Worm (Caenorhabditis elegans) whole organism, late embryonic: ENCODE results near the gene F22D3.4.
"Not testable (repeated sequence)": the region's sequence is repeated elsewhere in the genome, so short reads cannot be mapped to it uniquely, and the experiment has no call there.

Experiments used
- C08G9.2 ChIP-seq: sonication (generic microtip); optimal IDR thresholded peaks from 2 replicates; lab custom pipeline; 2016; ENCODE audit warnings: mild to moderate bottlenecking, missing genetic modification characterization, moderate library complexity, missing compliant biosample characterization
- F13H6.1 ChIP-seq: sonication (generic microtip); optimal IDR thresholded peaks from 2 replicates; lab custom pipeline; 2016; ENCODE audit warnings: missing genetic modification characterization, missing compliant biosample characterization
- K02D7.2 ChIP-seq: sonication (generic microtip); optimal IDR thresholded peaks from 2 replicates; lab custom pipeline; 2017; ENCODE audit warnings: mild to moderate bottlenecking, missing genetic modification characterization, missing compliant biosample characterization
- T23F11.4 ChIP-seq: fragments of 200-800 bp; sonication (Bioruptor generic); optimal IDR thresholded peaks from 2 replicates; lab custom pipeline; 2018; ENCODE audit warnings: mild to moderate bottlenecking, missing genetic modification characterization, missing compliant biosample characterization
- ahr-1 ChIP-seq: sonication (generic microtip); optimal IDR thresholded peaks from 2 replicates; lab custom pipeline; 2016; ENCODE audit warnings: missing genetic modification characterization, missing compliant biosample characterization
- ama-1 ChIP-seq: fragments of 150-350 bp; optimal IDR thresholded peaks from 2 replicates; lab custom pipeline; 2014
- ceh-18 ChIP-seq: sonication (generic microtip); optimal IDR thresholded peaks from 2 replicates; lab custom pipeline; 2016; ENCODE audit warnings: missing genetic modification characterization, missing compliant biosample characterization
- ceh-19 ChIP-seq: fragments of 200-800 bp; sonication (Bioruptor generic); optimal IDR thresholded peaks from 2 replicates; lab custom pipeline; 2018; ENCODE audit warnings: mild to moderate bottlenecking, missing genetic modification characterization, missing compliant biosample characterization
- ceh-2 ChIP-seq: sonication (generic microtip); optimal IDR thresholded peaks from 2 replicates; lab custom pipeline; 2016; ENCODE audit warnings: missing genotype, missing genetic modification characterization, missing compliant biosample characterization
- ceh-31 ChIP-seq: sonication (generic microtip); optimal IDR thresholded peaks from 2 replicates; lab custom pipeline; 2016; ENCODE audit warnings: missing genetic modification characterization, missing compliant biosample characterization
- ceh-45 ChIP-seq: fragments of 200-800 bp; sonication (Bioruptor generic); IDR thresholded peaks from 2 replicates; pipeline ENCODE4 v1.3.6; 2022; ENCODE audit warnings: missing genetic modification reagents, missing genetic modification characterization, missing compliant biosample characterization
- ceh-48 ChIP-seq: sonication (generic microtip); optimal IDR thresholded peaks from 2 replicates; lab custom pipeline; 2016; ENCODE audit warnings: missing genetic modification characterization, inconsistent platforms, missing compliant biosample characterization
- ceh-6 ChIP-seq: fragments of 200-800 bp; sonication (Bioruptor generic); optimal IDR thresholded peaks from 2 replicates; lab custom pipeline; 2018; ENCODE audit warnings: mild to moderate bottlenecking, missing genetic modification characterization, missing compliant biosample characterization
- dmd-4 ChIP-seq: sonication (generic microtip); optimal IDR thresholded peaks from 2 replicates; lab custom pipeline; 2016; ENCODE audit warnings: borderline replicate concordance, missing genetic modification characterization, missing compliant biosample characterization
- elt-2 ChIP-seq: sonication (generic microtip); optimal IDR thresholded peaks from 2 replicates; lab custom pipeline; 2016; ENCODE audit warnings: missing genetic modification reagents, missing genetic modification characterization, missing compliant biosample characterization
- ets-4 ChIP-seq: sonication (generic microtip); optimal IDR thresholded peaks from 2 replicates; lab custom pipeline; 2016; ENCODE audit warnings: missing genetic modification characterization, missing compliant biosample characterization
- eyg-1 ChIP-seq: sonication (generic microtip); optimal IDR thresholded peaks from 2 replicates; lab custom pipeline; 2016; ENCODE audit warnings: missing genotype, missing genetic modification characterization, missing compliant biosample characterization
- fkh-10 ChIP-seq: fragments of 150-350 bp; optimal IDR thresholded peaks from 2 replicates; lab custom pipeline; 2014; ENCODE audit warnings: missing biosample characterization, missing genetic modification reagents, missing genetic modification characterization
- hlh-13 ChIP-seq: fragments of 200-800 bp; sonication (Bioruptor generic); optimal IDR thresholded peaks from 2 replicates; lab custom pipeline; 2018; ENCODE audit warnings: mild to moderate bottlenecking, missing genetic modification characterization, missing compliant biosample characterization
- hlh-15 ChIP-seq: sonication (generic microtip); optimal IDR thresholded peaks from 2 replicates; lab custom pipeline; 2016; ENCODE audit warnings: missing genetic modification characterization, missing compliant biosample characterization
- hlh-30 ChIP-seq: sonication (generic microtip); optimal IDR thresholded peaks from 2 replicates; lab custom pipeline; 2017; ENCODE audit warnings: antibody characterized with exemption, missing genetic modification characterization, missing compliant biosample characterization; ENCODE audit not compliant: insufficient read depth
- lim-6 ChIP-seq: sonication (generic microtip); optimal IDR thresholded peaks from 2 replicates; lab custom pipeline; 2016; ENCODE audit warnings: missing genetic modification characterization, missing compliant biosample characterization
- lin-11 ChIP-seq: fragments of 200-800 bp; sonication (Bioruptor generic); optimal IDR thresholded peaks from 2 replicates; lab custom pipeline; 2018; ENCODE audit warnings: mild to moderate bottlenecking, missing genetic modification characterization, missing compliant biosample characterization
- madf-2 ChIP-seq: sonication (generic microtip); optimal IDR thresholded peaks from 2 replicates; lab custom pipeline; 2017; ENCODE audit warnings: missing genetic modification characterization, missing compliant biosample characterization
- nfya-1 ChIP-seq: sonication (generic microtip); optimal IDR thresholded peaks from 2 replicates; lab custom pipeline; 2017; ENCODE audit warnings: missing genetic modification characterization, mild to moderate bottlenecking, missing compliant biosample characterization, antibody characterized with exemption, moderate library complexity
- nhr-11 ChIP-seq: fragments of 150-350 bp; optimal IDR thresholded peaks from 2 replicates; lab custom pipeline; 2014; ENCODE audit warnings: missing biosample characterization, missing genetic modification characterization
- nhr-232 ChIP-seq: sonication (generic microtip); optimal IDR thresholded peaks from 2 replicates; lab custom pipeline; 2016; ENCODE audit warnings: missing genetic modification characterization, missing compliant biosample characterization
- npax-4 ChIP-seq: sonication (generic microtip); optimal IDR thresholded peaks from 2 replicates; lab custom pipeline; 2016; ENCODE audit warnings: missing genetic modification characterization, missing compliant biosample characterization
- odd-2 ChIP-seq: sonication (generic microtip); optimal IDR thresholded peaks from 2 replicates; lab custom pipeline; 2017; ENCODE audit warnings: antibody characterized with exemption, mild to moderate bottlenecking, missing genetic modification characterization, missing compliant biosample characterization
- pag-3 ChIP-seq: sonication (generic microtip); optimal IDR thresholded peaks from 2 replicates; lab custom pipeline; 2016; ENCODE audit warnings: missing compliant biosample characterization, missing genetic modification characterization, borderline replicate concordance
- pha-4 ChIP-seq: fragments of 150-350 bp; optimal IDR thresholded peaks from 2 replicates; lab custom pipeline; 2018; ENCODE audit warnings: missing biosample characterization, missing genetic modification reagents, missing genetic modification characterization
- pqm-1 ChIP-seq: sonication (generic microtip); optimal IDR thresholded peaks from 2 replicates; lab custom pipeline; 2016; ENCODE audit warnings: missing genetic modification characterization, missing compliant biosample characterization
- pros-1 ChIP-seq: fragments of 150-350 bp; optimal IDR thresholded peaks from 2 replicates; lab custom pipeline; 2014; ENCODE audit warnings: missing biosample characterization, missing genetic modification reagents, missing genetic modification characterization
- ref-2 ChIP-seq: sonication (generic microtip); optimal IDR thresholded peaks from 2 replicates; lab custom pipeline; 2016; ENCODE audit warnings: missing genetic modification characterization, missing compliant biosample characterization
- rnt-1 ChIP-seq: sonication (generic microtip); optimal IDR thresholded peaks from 2 replicates; lab custom pipeline; 2016; ENCODE audit warnings: missing genetic modification characterization, missing compliant biosample characterization
- syd-9 ChIP-seq: sonication (generic microtip); optimal IDR thresholded peaks from 2 replicates; lab custom pipeline; 2016; ENCODE audit warnings: mild to moderate bottlenecking, missing genetic modification characterization, moderate library complexity, missing compliant biosample characterization
- tbx-2 ChIP-seq: sonication (generic microtip); optimal IDR thresholded peaks from 2 replicates; lab custom pipeline; 2016; ENCODE audit warnings: missing genetic modification characterization, missing compliant biosample characterization

The F22D3.4 gene

ce11 chrII:6913309-6913708 lies 14.1 kb downstream of the F22D3.4 start, which contains the start of gene cyn-10 (continued):
- TF ChIP-seq rnt-1 (tag; lab: Kevin White, UChicago) (peak; percentile 80), lim-6 (peak; percentile 66), ref-2 (peak; percentile 89), ceh-6 (GFP tag; lab: Kevin White, UChicago) (peak; percentile 16), pqm-1 (tag; lab: Kevin White, UChicago) (peak; percentile 12), fkh-10 (no peak), pros-1 (no peak), elt-2 (tag; lab: Kevin White, UChicago) (peak; percentile 61), ceh-19 (GFP tag; lab: Kevin White, UChicago) (peak; percentile 5), npax-4 (peak; percentile 5), ahr-1 (tag; lab: Kevin White, UChicago) (peak; percentile 40), pag-3 (no peak), C08G9.2 (tag; lab: Kevin White, UChicago) (peak; percentile 96), K02D7.2 (no peak), ama-1 (lab: Kevin White, UChicago) (no peak), ets-4 (tag; lab: Kevin White, UChicago) (peak; percentile 89), syd-9 (tag; lab: Kevin White, UChicago) (peak; percentile 56), ceh-18 (tag; lab: Kevin White, UChicago) (peak; percentile 22), nhr-232 (tag; lab: Kevin White, UChicago) (no peak), odd-2 (tag; lab: Kevin White, UChicago) (no peak), ceh-2 (tag; lab: Kevin White, UChicago) (peak; percentile 95), ceh-31 (tag; lab: Kevin White, UChicago) (peak; percentile 95), nfya-1 (tag; lab: Kevin White, UChicago) (no peak), T23F11.4 (no peak), tbx-2 (tag; lab: Kevin White, UChicago) (peak; percentile 89), madf-2 (tag; lab: Kevin White, UChicago) (peak; percentile 43), pha-4 (no peak), F13H6.1 (tag; lab: Kevin White, UChicago) (peak; percentile 29)

ce11 chrII:6909568-6910122 lies 17.8 kb downstream of the F22D3.4 start, which contains the start of gene asm-1:
Gene asm-1 (plus strand): TSS chrII:6910072.
- TF ChIP-seq elt-2 (tag; lab: Kevin White, UChicago) (peak; percentile 62), ceh-19 (GFP tag; lab: Kevin White, UChicago) (no peak), ceh-45 (no peak), K02D7.2 (no peak), hlh-30 (tag; lab: Kevin White, UChicago) (no peak)

ce11 chrII:6908689-6909088 lies 18.7 kb downstream of the F22D3.4 start:
- TF ChIP-seq tbx-2 (tag; lab: Kevin White, UChicago) (no peak), eyg-1 (no peak), ceh-48 (tag; lab: Kevin White, UChicago) (no peak), ahr-1 (tag; lab: Kevin White, UChicago) (no peak), dmd-4 (tag; lab: Kevin White, UChicago) (no peak), hlh-15 (no peak), ceh-19 (GFP tag; lab: Kevin White, UChicago) (no peak), lin-11 (no peak)
- TF ChIP-seq, all 69 proteins: peak for 0

ce11 chrII:6907657-6908056 lies 19.7 kb downstream of the F22D3.4 start, which contains the start of gene B0252.3:
Gene B0252.3 (minus strand): TSS chrII:6907757.
- TF ChIP-seq hlh-13 (GFP tag; lab: Kevin White, UChicago); nhr-11 (tag; lab: Kevin White, UChicago); ref-2: not testable (repeated sequence)
